Worm (Caenorhabditis elegans) whole organism, L1 larva: Measurements from ENCODE around the gene dlst-1.

ENCODE experiments used
- C16A3.4 ChIP-seq: fragments of 150-350 bp; optimal IDR thresholded peaks from 2 replicates; lab custom pipeline; 2014; ENCODE audit warnings: missing biosample characterization, missing genetic modification characterization
- Y116A8C.19 ChIP-seq: sonication (generic microtip); optimal IDR thresholded peaks from 2 replicates; lab custom pipeline; 2016; ENCODE audit warnings: missing compliant biosample characterization, missing genetic modification characterization, borderline replicate concordance
- aha-1 ChIP-seq: fragments of 150-350 bp; optimal IDR thresholded peaks from 2 replicates; lab custom pipeline; 2014; ENCODE audit warnings: missing biosample characterization, missing genetic modification characterization
- aly-2 ChIP-seq: fragments of 150-350 bp; optimal IDR thresholded peaks from 2 replicates; lab custom pipeline; 2014; ENCODE audit warnings: missing biosample characterization, missing genetic modification characterization
- ama-1 ChIP-seq: fragments of 150-350 bp; optimal IDR thresholded peaks from 2 replicates; lab custom pipeline; 2014
- ceh-8 ChIP-seq: fragments of 200-800 bp; sonication (Bioruptor generic); optimal IDR thresholded peaks from 2 replicates; lab custom pipeline; 2018; ENCODE audit warnings: mild to moderate bottlenecking, missing genetic modification characterization, moderate library complexity, missing compliant biosample characterization
- ceh-88 ChIP-seq: fragments of 200-800 bp; sonication (Bioruptor generic); IDR thresholded peaks from 2 replicates; pipeline ENCODE4 v1.3.6; 2022; ENCODE audit warnings: missing genetic modification characterization, missing compliant biosample characterization
- ces-1 ChIP-seq: fragments of 150-350 bp; optimal IDR thresholded peaks from 2 replicates; lab custom pipeline; 2014; ENCODE audit warnings: missing biosample characterization, missing genetic modification reagents, missing genetic modification characterization
- dsc-1 ChIP-seq: sonication (generic microtip); optimal IDR thresholded peaks from 2 replicates; lab custom pipeline; 2016; ENCODE audit warnings: mild to moderate bottlenecking, missing genetic modification characterization, missing compliant biosample characterization
- efl-3 ChIP-seq: fragments of 200-800 bp; sonication (Bioruptor generic); optimal IDR thresholded peaks from 2 replicates; lab custom pipeline; 2018; ENCODE audit warnings: mild to moderate bottlenecking, missing genetic modification characterization, missing compliant biosample characterization
- elt-3 ChIP-seq, 6 experiments: fragments of 150-350 bp in 1 of 6; sonication (generic microtip); optimal IDR thresholded peaks; 2 replicates each; lab custom pipeline; 2017 to 2018; ENCODE audit warnings: missing biosample characterization in 6 of 6, missing genetic modification characterization in 6 of 6, inconsistent platforms in 1 of 6
- ets-5 ChIP-seq: fragments of 200-800 bp; sonication (Bioruptor generic); IDR thresholded peaks from 2 replicates; pipeline ENCODE4 v1.3.6; 2022; ENCODE audit warnings: missing genetic modification characterization, missing compliant biosample characterization
- fkh-10 ChIP-seq: sonication (generic microtip); optimal IDR thresholded peaks from 2 replicates; lab custom pipeline; 2017; ENCODE audit warnings: missing biosample characterization, missing genetic modification reagents, missing genetic modification characterization
- fkh-8 ChIP-seq: sonication (generic microtip); optimal IDR thresholded peaks from 2 replicates; lab custom pipeline; 2016; ENCODE audit warnings: mild to moderate bottlenecking, missing genetic modification characterization, missing compliant biosample characterization
- fos-1 ChIP-seq: fragments of 150-350 bp; optimal IDR thresholded peaks from 2 replicates; lab custom pipeline; 2014; ENCODE audit warnings: missing biosample characterization, missing genetic modification characterization
- hlh-17 ChIP-seq: fragments of 200-800 bp; sonication (Bioruptor generic); optimal IDR thresholded peaks from 2 replicates; lab custom pipeline; 2018; ENCODE audit warnings: missing genetic modification characterization, mild to moderate bottlenecking, missing compliant biosample characterization, moderate library complexity, borderline replicate concordance
- hpl-2 ChIP-seq: fragments of 150-350 bp; optimal IDR thresholded peaks from 2 replicates; lab custom pipeline; 2014; ENCODE audit warnings: missing biosample characterization, missing genetic modification reagents, missing genetic modification characterization
- isw-1 ChIP-seq: fragments of 200-800 bp; sonication (Bioruptor generic); IDR thresholded peaks from 2 replicates; pipeline ENCODE4 v1.3.6; 2022; ENCODE audit warnings: missing genetic modification characterization, missing compliant biosample characterization
- jun-1 ChIP-seq: fragments of 150-350 bp; optimal IDR thresholded peaks from 2 replicates; lab custom pipeline; 2014; ENCODE audit warnings: missing biosample characterization, missing genetic modification reagents, missing genetic modification characterization
- lin-14 ChIP-seq: fragments of 200-800 bp; sonication (Bioruptor generic); optimal IDR thresholded peaks from 2 replicates; lab custom pipeline; 2018; ENCODE audit warnings: mild to moderate bottlenecking, missing genetic modification characterization, moderate library complexity, missing compliant biosample characterization
- lin-15B ChIP-seq: fragments of 150-350 bp; sonication (generic microtip); optimal IDR thresholded peaks from 3 replicates; lab custom pipeline; 2014; ENCODE audit warnings: missing biosample characterization, missing genetic modification characterization
- lin-35 ChIP-seq, 2 experiments: fragments of 150-350 bp; optimal IDR thresholded peaks; 2 replicates each; lab custom pipeline; 2014; ENCODE audit warnings: missing biosample characterization in 2 of 2, missing genetic modification characterization in 2 of 2, missing genetic modification reagents in 2 of 2
- lir-3 ChIP-seq: sonication (generic microtip); optimal IDR thresholded peaks from 2 replicates; lab custom pipeline; 2016; ENCODE audit warnings: mild to moderate bottlenecking, missing genetic modification characterization, moderate library complexity, missing compliant biosample characterization; ENCODE audit not compliant: poor library complexity
- lsy-2 ChIP-seq, 2 experiments: fragments of 150-350 bp; optimal IDR thresholded peaks; 2 replicates each; lab custom pipeline; 2014; ENCODE audit warnings: missing biosample characterization in 2 of 2, missing genetic modification characterization in 2 of 2
- mab-9 ChIP-seq: fragments of 200-800 bp; sonication (Bioruptor generic); IDR thresholded peaks from 2 replicates; pipeline ENCODE4 v1.3.6; 2022; ENCODE audit warnings: missing genetic modification reagents, missing genetic modification characterization, missing compliant biosample characterization
- mdl-1 ChIP-seq, 2 experiments: fragments of 150-350 bp; optimal IDR thresholded peaks; 2 replicates each; lab custom pipeline; 2014 to 2017; ENCODE audit warnings: missing biosample characterization in 2 of 2, missing genetic modification characterization in 2 of 2, inconsistent platforms in 1 of 2
- mep-1 ChIP-seq: fragments of 150-350 bp; optimal IDR thresholded peaks from 2 replicates; lab custom pipeline; 2014; ENCODE audit warnings: missing biosample characterization, missing genetic modification characterization
- nhr-12 ChIP-seq: sonication (generic microtip); optimal IDR thresholded peaks from 2 replicates; lab custom pipeline; 2017; ENCODE audit warnings: missing biosample characterization, missing genetic modification characterization
- nhr-237 ChIP-seq: fragments of 150-350 bp; optimal IDR thresholded peaks from 2 replicates; lab custom pipeline; 2014; ENCODE audit warnings: missing biosample characterization, missing genetic modification characterization
- nhr-28 ChIP-seq: fragments of 150-350 bp; optimal IDR thresholded peaks from 2 replicates; lab custom pipeline; 2014; ENCODE audit warnings: missing biosample characterization, missing genetic modification characterization
- nhr-47 ChIP-seq: sonication (generic microtip); optimal IDR thresholded peaks from 2 replicates; lab custom pipeline; 2016; ENCODE audit warnings: mild to moderate bottlenecking, missing genetic modification characterization, moderate library complexity, missing compliant biosample characterization
- nhr-71 ChIP-seq: sonication (generic microtip); optimal IDR thresholded peaks from 2 replicates; lab custom pipeline; 2016; ENCODE audit warnings: mild to moderate bottlenecking, missing genetic modification characterization, moderate library complexity, missing compliant biosample characterization
- nhr-76 ChIP-seq: sonication (generic microtip); optimal IDR thresholded peaks from 2 replicates; lab custom pipeline; 2017; ENCODE audit warnings: missing biosample characterization, missing genetic modification characterization
- nhr-77 ChIP-seq: fragments of 150-350 bp; optimal IDR thresholded peaks from 2 replicates; lab custom pipeline; 2014; ENCODE audit warnings: missing biosample characterization, missing genetic modification characterization
- nhr-85 ChIP-seq: sonication (generic microtip); peaks from one replicate; lab custom pipeline; 2016; ENCODE audit warnings: missing genetic modification characterization, inconsistent platforms, missing compliant biosample characterization
- nhr-90 ChIP-seq: sonication (generic microtip); optimal IDR thresholded peaks from 2 replicates; lab custom pipeline; 2016; ENCODE audit warnings: mild to moderate bottlenecking, missing genetic modification characterization, missing compliant biosample characterization; ENCODE audit not compliant: poor library complexity
- pag-3 ChIP-seq: sonication (generic microtip); optimal IDR thresholded peaks from 2 replicates; lab custom pipeline; 2017; ENCODE audit warnings: missing genetic modification characterization, mild to moderate bottlenecking, missing compliant biosample characterization, antibody characterized with exemption, borderline replicate concordance; ENCODE audit not compliant: insufficient read depth
- pax-3 ChIP-seq: fragments of 200-800 bp; sonication (Bioruptor generic); optimal IDR thresholded peaks from 2 replicates; lab custom pipeline; 2018; ENCODE audit warnings: mild to moderate bottlenecking, missing genetic modification characterization, moderate library complexity, missing compliant biosample characterization
- snpc-4 ChIP-seq: fragments of 150-350 bp; optimal IDR thresholded peaks from 2 replicates; lab custom pipeline; 2014; ENCODE audit warnings: missing biosample characterization, missing genetic modification characterization
- snu-23 ChIP-seq: sonication (generic microtip); optimal IDR thresholded peaks from 2 replicates; lab custom pipeline; 2016; ENCODE audit warnings: missing genetic modification characterization, missing compliant biosample characterization
- sox-4 ChIP-seq: sonication (generic microtip); optimal IDR thresholded peaks from 2 replicates; lab custom pipeline; 2016; ENCODE audit warnings: missing genetic modification characterization, missing compliant biosample characterization
- sptf-1 ChIP-seq: fragments of 150-350 bp; optimal IDR thresholded peaks from 2 replicates; lab custom pipeline; 2014; ENCODE audit warnings: missing biosample characterization, missing genetic modification characterization
- sup-37 ChIP-seq: fragments of 200-800 bp; sonication (Bioruptor generic); optimal IDR thresholded peaks from 2 replicates; lab custom pipeline; 2018; ENCODE audit warnings: mild to moderate bottlenecking, missing genetic modification characterization, missing compliant biosample characterization
- swsn-7 ChIP-seq: sonication (generic microtip); optimal IDR thresholded peaks from 2 replicates; lab custom pipeline; 2016; ENCODE audit warnings: missing genetic modification characterization, missing compliant biosample characterization
- unc-30 ChIP-seq: sonication (generic microtip); optimal IDR thresholded peaks from 2 replicates; lab custom pipeline; 2017; ENCODE audit warnings: missing biosample characterization, missing genetic modification characterization
- unc-62 ChIP-seq: fragments of 150-350 bp; optimal IDR thresholded peaks from 2 replicates; lab custom pipeline; 2014; ENCODE audit warnings: missing biosample characterization, missing genetic modification reagents, missing genetic modification characterization
- unc-86 ChIP-seq: sonication (generic microtip); optimal IDR thresholded peaks from 2 replicates; lab custom pipeline; 2016; ENCODE audit warnings: missing genetic modification characterization, missing compliant biosample characterization
- xbp-1 ChIP-seq: sonication (generic microtip); optimal IDR thresholded peaks from 2 replicates; lab custom pipeline; 2016; ENCODE audit warnings: missing genetic modification characterization, missing compliant biosample characterization
- zag-1 ChIP-seq: fragments of 150-350 bp; optimal IDR thresholded peaks from 2 replicates; lab custom pipeline; 2014; ENCODE audit warnings: missing biosample characterization, missing genetic modification characterization
- ztf-4 ChIP-seq: fragments of 150-350 bp; optimal IDR thresholded peaks from 2 replicates; lab custom pipeline; 2014; ENCODE audit warnings: missing biosample characterization, missing genetic modification characterization

dlst-1 gene

DNA sequence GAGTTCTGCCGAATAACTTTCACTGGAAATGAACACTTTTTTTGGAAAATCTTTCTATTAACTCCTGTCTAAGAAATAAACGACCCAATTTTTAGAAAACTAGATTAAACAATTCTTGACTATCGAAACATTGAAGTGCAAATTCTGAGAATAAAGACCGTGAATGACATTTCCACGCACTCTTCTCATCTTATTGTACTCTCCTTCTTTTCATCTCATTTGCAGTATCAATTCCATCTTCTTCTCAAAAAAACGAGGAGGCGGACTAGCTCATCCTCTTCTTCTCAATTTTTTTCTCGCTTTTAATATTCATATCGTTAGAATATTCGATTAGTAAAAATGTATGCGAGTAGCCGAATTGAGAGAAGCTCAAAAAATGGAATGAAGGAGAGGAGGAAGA lies 47.2 kb downstream of the dlst-1 start:
- TF ChIP-seq isw-1 (GFP tag; lab: Robert Waterston, UW) (no peak), unc-62 (GFP tag; lab: Kevin White, UChicago) (no peak), ztf-4 (no peak), fkh-8 (tag; lab: Kevin White, UChicago) (peak; percentile 28), nhr-47 (tag; lab: Kevin White, UChicago) (peak; percentile 56), nhr-28 (tag; lab: Kevin White, UChicago) (no peak), nhr-90 (tag; lab: Kevin White, UChicago) (no peak), lin-35 (GFP tag; optimal IDR thresholded peaks at IDR 0.05; lab: Kevin White, UChicago) (no peak), Y116A8C.19 (tag; lab: Kevin White, UChicago) (no peak), hpl-2 (GFP tag; lab: Kevin White, UChicago) (no peak), nhr-237 (tag; lab: Kevin White, UChicago) (no peak), swsn-7 (tag; lab: Kevin White, UChicago) (peak; percentile 8), snu-23 (no peak), C16A3.4 (tag; lab: Kevin White, UChicago) (no peak), sox-4 (peak; percentile 41), nhr-77 (tag; lab: Kevin White, UChicago) (no peak), aly-2 (tag; lab: Kevin White, UChicago) (no peak), mab-9 (no peak), lin-14 (GFP tag; lab: Kevin White, UChicago) (peak; percentile 74), ets-5 (GFP tag; lab: Robert Waterston, UW) (no peak), nhr-76 (tag; lab: Kevin White, UChicago) (no peak), ceh-8 (GFP tag; lab: Kevin White, UChicago) (no peak), pag-3 (no peak), mdl-1 (tag; optimal IDR thresholded peaks at IDR 0.05; lab: Kevin White, UChicago) (no peak), ceh-88 (GFP tag; lab: Robert Waterston, UW) (no peak), sup-37 (GFP tag; lab: Kevin White, UChicago) (no peak), dsc-1 (peak; percentile 91), fkh-10 (GFP tag; lab: Kevin White, UChicago) (peak; percentile 14), zag-1 (tag; lab: Kevin White, UChicago) (no peak), ces-1 (GFP tag; lab: Kevin White, UChicago) (no peak), ama-1 (lab: Kevin White, UChicago) (no peak), nhr-71 (tag; lab: Kevin White, UChicago) (peak; percentile 71), nhr-12 (tag; lab: Kevin White, UChicago) (no peak), pax-3 (tag; lab: Kevin White, UChicago) (peak; percentile 30), jun-1 (tag; lab: Kevin White, UChicago) (no peak), elt-3 (tag; optimal IDR thresholded peaks at IDR 0.05; lab: Kevin White, UChicago) (no peak), xbp-1 (peak; percentile 8), fos-1 (tag; lab: Kevin White, UChicago) (no peak), lin-15B (tag; lab: Kevin White, UChicago) (no peak), nhr-85 (tag; lab: Kevin White, UChicago) (no peak), aha-1 (no peak), snpc-4 (tag; lab: Kevin White, UChicago) (no peak), efl-3 (GFP tag; lab: Kevin White, UChicago) (no peak), lsy-2 (tag; optimal IDR thresholded peaks at IDR 0.05; lab: Kevin White, UChicago) (peak; percentile 13 to 24), sptf-1 (tag; lab: Kevin White, UChicago) (no peak), lir-3 (tag; lab: Kevin White, UChicago) (no peak), mep-1 (tag; lab: Kevin White, UChicago) (no peak), unc-30 (tag; lab: Kevin White, UChicago) (no peak), unc-86 (peak; percentile 58), hlh-17 (GFP tag; lab: Kevin White, UChicago) (no peak)
